Worm (Caenorhabditis elegans): Measurements from ENCODE around the gene F11G11.5.

DNA sequence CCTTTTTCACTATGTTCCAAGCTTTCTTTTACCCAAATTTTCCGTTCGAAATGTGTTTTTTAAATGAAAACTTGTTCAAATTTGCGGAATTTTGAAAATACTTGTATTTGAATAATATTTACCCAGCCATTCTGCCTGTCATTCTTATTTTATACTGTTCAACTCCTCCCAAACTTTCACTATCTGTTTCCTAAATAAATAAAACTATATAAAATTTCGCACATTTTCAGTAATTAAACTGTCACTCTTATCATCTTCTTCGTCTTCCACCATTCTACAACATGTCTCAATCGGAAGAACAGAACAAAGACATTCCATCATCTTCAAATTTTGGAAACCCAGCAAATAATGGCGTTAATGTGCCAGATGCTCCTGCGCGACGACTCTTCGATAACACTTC, 47.1 kb downstream of the F11G11.5 start, which contains the start of gene btbd-10:
- TF ChIP-seq ceh-16 (tag; optimal IDR thresholded peaks at IDR 0.05) (no peak), unc-62 (GFP tag; optimal IDR thresholded peaks at IDR 0.05) (no peak), nhr-25 (tag; optimal IDR thresholded peaks at IDR 0.05) (no peak), nfya-1 (tag; optimal IDR thresholded peaks at IDR 0.05; ENCODE audit: insufficient read depth) (no peak), fkh-10 (GFP tag; optimal IDR thresholded peaks at IDR 0.05) (no peak), R02D3.7 (tag; optimal IDR thresholded peaks at IDR 0.05) (no peak), lin-15B (tag; optimal IDR thresholded peaks at IDR 0.05) (no peak), skn-1 (tag; optimal IDR thresholded peaks at IDR 0.05) (no peak)
